Fruit fly (Drosophila melanogaster): ENCODE results near the gene CG32281.

- TF ChIP-seq cnc (optimal IDR thresholded peaks at IDR 0.05) (no peak), CG12768 (GFP tag; optimal IDR thresholded peaks at IDR 0.05) (no peak), kay (GFP tag; ENCODE audit: borderline replicate concordance) (no peak), CG7101 (tag; optimal IDR thresholded peaks at IDR 0.05) (no peak), Mnt (GFP tag; optimal IDR thresholded peaks at IDR 0.05) (no peak), CG7045 (GFP tag; optimal IDR thresholded peaks at IDR 0.05) (no peak), CG11617 (GFP tag; optimal IDR thresholded peaks at IDR 0.05) (no peak), CG1620 (GFP tag; optimal IDR thresholded peaks at IDR 0.05) (no peak), cic (GFP tag; optimal IDR thresholded peaks at IDR 0.05) (no peak), Crg-1 (GFP tag; optimal IDR thresholded peaks at IDR 0.05) (no peak)
Observed at dm6 chr3L:3150376-3150775, 18.8 kb upstream of the CG32281 start.

Measured in whole organism, adult.